Worm (Caenorhabditis elegans): Measurements from ENCODE around the gene E02C12.9.

DNA sequence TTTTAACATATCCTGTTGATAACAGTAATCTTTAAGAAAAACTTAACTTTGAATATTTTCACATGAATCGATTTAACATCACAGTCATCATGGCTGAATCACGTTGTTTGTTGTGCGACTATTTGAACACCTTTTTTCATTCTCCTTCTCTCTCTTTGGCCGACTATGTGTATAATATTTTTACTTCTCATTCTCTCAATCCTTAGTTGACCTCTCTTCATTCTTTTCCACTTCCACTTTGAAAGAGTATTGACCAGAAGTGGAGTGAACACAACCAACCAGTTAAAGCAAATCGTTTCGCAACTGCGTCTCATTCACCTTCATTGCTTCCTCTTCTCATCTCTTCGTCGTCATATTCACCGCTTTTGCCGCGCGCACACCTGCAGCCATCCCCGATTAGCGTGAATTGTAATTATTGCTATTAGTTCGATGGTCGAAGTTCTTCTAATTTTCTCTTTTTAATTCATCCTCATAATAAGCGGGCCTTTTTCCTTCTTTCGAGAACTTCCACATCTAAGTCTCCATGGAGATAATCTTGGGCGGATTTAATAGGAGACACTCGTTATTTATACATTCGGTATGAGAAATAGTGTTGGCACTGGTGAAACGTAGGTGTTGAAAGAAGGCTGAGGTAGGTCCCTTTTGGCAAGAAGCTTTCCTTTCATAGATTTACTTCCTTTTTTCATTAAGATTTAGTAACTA is 19.8 kb upstream of the E02C12.9 start:
- TF ChIP-seq pha-4 (GFP tag; IDR thresholded peaks at IDR 0.05) (no peak), pha-4 (tag; optimal IDR thresholded peaks at IDR 0.05) (no peak), nhr-76 (tag; optimal IDR thresholded peaks at IDR 0.05) (no peak), dpl-1 (GFP tag; optimal IDR thresholded peaks at IDR 0.05) (no peak), D1046.2 (GFP tag; IDR thresholded peaks at IDR 0.05) (no peak), Y5F2A.4 (GFP tag; optimal IDR thresholded peaks at IDR 0.05) (no peak), duxl-1 (tag; optimal IDR thresholded peaks at IDR 0.05; ENCODE audit: poor library complexity) (no peak), nhr-28 (tag; optimal IDR thresholded peaks at IDR 0.05) (no peak), daf-16 (GFP tag; optimal IDR thresholded peaks at IDR 0.05) (no peak), daf-16 (tag; optimal IDR thresholded peaks at IDR 0.05) (no peak), nhr-10 (tag; optimal IDR thresholded peaks at IDR 0.05) (no peak), sdz-12 (GFP tag; optimal IDR thresholded peaks at IDR 0.05) (no peak), zip-11 (GFP tag; IDR thresholded peaks at IDR 0.05) (no peak)

Measured in whole organism, L4 larva.